Fruit fly (Drosophila melanogaster) whole organism, adult: ENCODE measurements around the gene Usp39.

ENCODE experiments used
- CG1620 ChIP-seq: fragments of 200-800 bp; sonication (Bioruptor generic); optimal IDR thresholded peaks from 2 replicates; lab custom pipeline; 2016; ENCODE audit warnings: missing biosample characterization, missing genetic modification characterization
- CG33017 ChIP-seq: fragments of 200-800 bp; sonication (Bioruptor generic); optimal IDR thresholded peaks from 2 replicates; lab custom pipeline; 2018; ENCODE audit warnings: missing biosample characterization, mild to moderate bottlenecking, missing genetic modification characterization, moderate library complexity
- Crg-1 ChIP-seq: fragments of 200-800 bp; sonication (Bioruptor generic); optimal IDR thresholded peaks from 2 replicates; lab custom pipeline; 2016; ENCODE audit warnings: missing biosample characterization, missing genetic modification characterization
- Hr96 ChIP-seq: fragments of 200-800 bp; sonication (Bioruptor generic); optimal IDR thresholded peaks from 2 replicates; lab custom pipeline; 2016; ENCODE audit warnings: missing biosample characterization, missing genetic modification characterization
- kay ChIP-seq: fragments of 200-800 bp; sonication (Bioruptor generic); peaks from one replicate; lab custom pipeline; 2016; ENCODE audit warnings: missing biosample characterization, missing genetic modification characterization, borderline replicate concordance
- ovo ChIP-seq: fragments of 200-800 bp; sonication (Bioruptor generic); optimal IDR thresholded peaks from 2 replicates; lab custom pipeline; 2016; ENCODE audit warnings: missing biosample characterization, missing genetic modification characterization

DNA sequence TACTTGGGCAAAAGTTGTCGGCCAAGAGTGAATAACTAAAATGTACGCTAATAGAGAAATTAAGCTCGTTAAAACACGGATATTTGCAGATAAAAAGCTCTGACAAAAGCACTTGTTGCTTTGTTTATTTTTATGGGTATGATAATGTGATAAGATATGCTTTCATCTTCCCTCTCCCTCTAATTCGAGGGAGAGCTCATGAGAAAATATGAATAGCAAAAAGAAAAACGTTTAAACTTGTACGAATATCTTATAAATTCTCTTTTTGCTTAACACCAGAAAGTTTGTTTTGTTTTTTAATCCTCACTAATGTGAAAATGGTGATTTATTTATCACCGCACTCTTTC lies 9.0 kb upstream of the Usp39 start:
- no peak for TF ChIP-seq Crg-1 (GFP tag; lab: Kevin White, UChicago)
- TF ChIP-seq kay (GFP tag; lab: Kevin White, UChicago), result no peak
- no peak for TF ChIP-seq CG1620 (GFP tag; lab: Kevin White, UChicago)
- TF ChIP-seq ovo, result no peak
- TF ChIP-seq CG33017, result no peak
- TF ChIP-seq Hr96 (GFP tag; lab: Kevin White, UChicago), result no peak
